Worm (Caenorhabditis elegans): Measurements from ENCODE around the gene Y26G10.5.
A peak's percentile ranks its signal among the peaks of the same experiment; 100 is the strongest.

DNA sequence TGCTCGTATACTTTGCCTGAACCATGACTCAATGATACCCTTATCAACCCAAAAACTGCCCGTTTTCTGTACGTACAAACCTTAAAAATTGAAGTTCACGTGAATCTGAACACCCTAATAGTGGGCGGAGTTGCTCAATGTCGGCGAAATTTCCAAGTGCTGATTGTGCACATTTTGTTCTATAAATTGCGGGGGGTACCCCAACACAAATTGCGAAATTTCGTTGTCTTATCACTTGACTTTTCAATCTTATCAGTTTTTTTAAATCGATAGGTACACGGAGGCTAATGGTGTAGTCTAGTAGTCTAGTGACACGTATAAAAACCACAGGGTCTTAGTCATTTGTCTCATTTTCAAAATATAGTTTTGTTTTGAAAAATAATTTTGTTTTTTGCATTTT lies 41.4 kb downstream of the Y26G10.5 start, which contains the start of gene fbxa-108:
- TF ChIP-seq aly-2 (tag; optimal IDR thresholded peaks at IDR 0.05) = no peak
- TF ChIP-seq ztf-11 (tag; optimal IDR thresholded peaks at IDR 0.05) = no peak
- no peak for TF ChIP-seq sem-4 (tag; optimal IDR thresholded peaks at IDR 0.05)
- no peak for TF ChIP-seq C34F6.9 (tag; optimal IDR thresholded peaks at IDR 0.05)
- peak; percentile 48 for TF ChIP-seq F13H6.1 (tag; optimal IDR thresholded peaks at IDR 0.05)
- no peak for TF ChIP-seq ama-1 (optimal IDR thresholded peaks at IDR 0.05)
- TF ChIP-seq zag-1 (tag; optimal IDR thresholded peaks at IDR 0.05) = no peak
- no peak for TF ChIP-seq mdl-1 (tag; optimal IDR thresholded peaks at IDR 0.05)
- no peak for TF ChIP-seq skn-1 (tag; optimal IDR thresholded peaks at IDR 0.05)
- no peak for TF ChIP-seq nhr-11 (tag; optimal IDR thresholded peaks at IDR 0.05)
